Fruit fly (Drosophila melanogaster): ENCODE data around the gene CG31917.

CG31917 gene

dm6 chr2L:4976988-4977551, 33.6 kb downstream of the CG31917 start, which contains the start of the genes Gmd and CG3792 (continued):
- peak; percentile 89 for TF ChIP-seq Atf3 (GFP tag; optimal IDR thresholded peaks at IDR 0.05)
- peak; percentile 95 for TF ChIP-seq klu (GFP tag; IDR thresholded peaks at IDR 0.05)
- TF ChIP-seq CG17361 (GFP tag; IDR thresholded peaks at IDR 0.05), result peak; percentile 98
- peak; percentile 95 for TF ChIP-seq az2 (GFP tag; optimal IDR thresholded peaks at IDR 0.05)
- peak; percentile 96 for TF ChIP-seq CG18764 (GFP tag; optimal IDR thresholded peaks at IDR 0.05)
- peak; percentile 94 for TF ChIP-seq trem (tag; optimal IDR thresholded peaks at IDR 0.05)
- TF ChIP-seq CG8388 (GFP tag; optimal IDR thresholded peaks at IDR 0.05), result peak; percentile 82
- peak; percentile 89 for TF ChIP-seq CG11696 (GFP tag; IDR thresholded peaks at IDR 0.05)
- TF ChIP-seq CG18476 (GFP tag; optimal IDR thresholded peaks at IDR 0.05), result peak; percentile 93
- peak; percentile 89 for TF ChIP-seq CG34224 (GFP tag; IDR thresholded peaks at IDR 0.05; ENCODE audit: partially characterized antibody)
- no peak for TF ChIP-seq bigmax (GFP tag; optimal IDR thresholded peaks at IDR 0.05)
- TF ChIP-seq kni (GFP tag; optimal IDR thresholded peaks at IDR 0.05), result peak; percentile 77
- TF ChIP-seq CG15479 (GFP tag; optimal IDR thresholded peaks at IDR 0.05), result peak; percentile 74
- TF ChIP-seq h (optimal IDR thresholded peaks at IDR 0.05), result no peak
- peak; percentile 63 to 95 for TF ChIP-seq bsh (GFP tag; optimal IDR thresholded peaks at IDR 0.05)
- TF ChIP-seq CG10267 (tag; optimal IDR thresholded peaks at IDR 0.05), result peak; percentile 98
- peak; percentile 92 to 94 for TF ChIP-seq Hr51 (GFP tag; optimal IDR thresholded peaks at IDR 0.05)
- peak; percentile 90 for TF ChIP-seq Dll (GFP tag; IDR thresholded peaks at IDR 0.05; ENCODE audit: partially characterized antibody)
- peak; percentile 96 for TF ChIP-seq Awh (GFP tag; IDR thresholded peaks at IDR 0.05)
- TF ChIP-seq onecut (GFP tag; IDR thresholded peaks at IDR 0.05), result peak; percentile 89
- TF ChIP-seq Camta (GFP tag; optimal IDR thresholded peaks at IDR 0.05), result peak; percentile 96
- TF ChIP-seq CG9817 (tag; optimal IDR thresholded peaks at IDR 0.05), result peak; percentile 92
- peak; percentile 94 for TF ChIP-seq slp2 (GFP tag; optimal IDR thresholded peaks at IDR 0.05)
- peak; percentile 91 for TF ChIP-seq CG10462 (GFP tag; optimal IDR thresholded peaks at IDR 0.05)
- TF ChIP-seq D (optimal IDR thresholded peaks at IDR 0.05), result no peak
- peak; percentile 90 for TF ChIP-seq D (GFP tag; optimal IDR thresholded peaks at IDR 0.05)
- no peak for TF ChIP-seq Trl (optimal IDR thresholded peaks at IDR 0.05)
- TF ChIP-seq Trl (GFP tag; optimal IDR thresholded peaks at IDR 0.05), result peak; percentile 94
- TF ChIP-seq CG4282 (GFP tag; optimal IDR thresholded peaks at IDR 0.05), result peak; percentile 96
- TF ChIP-seq CG32767 (GFP tag; IDR thresholded peaks at IDR 0.05), result peak; percentile 95
- peak; percentile 88 for TF ChIP-seq hb (GFP tag; IDR thresholded peaks at IDR 0.05; ENCODE audit: partially characterized antibody)
- peak; percentile 92 for TF ChIP-seq C15 (GFP tag; IDR thresholded peaks at IDR 0.05)
- TF ChIP-seq ERR (GFP tag; optimal IDR thresholded peaks at IDR 0.05), result peak; percentile 90
- TF ChIP-seq emc (GFP tag; optimal IDR thresholded peaks at IDR 0.05), result peak; percentile 81
- TF ChIP-seq dati (GFP tag; IDR thresholded peaks at IDR 0.05), result peak; percentile 84
- no peak for TF ChIP-seq CG12769 (tag; optimal IDR thresholded peaks at IDR 0.05)
- TF ChIP-seq YL-1 (GFP tag; optimal IDR thresholded peaks at IDR 0.05), result peak; percentile 82
- peak; percentile 78 for TF ChIP-seq Bgb (GFP tag; IDR thresholded peaks at IDR 0.05; ENCODE audit: partially characterized antibody)
- peak; percentile 98 for TF ChIP-seq vvl (GFP tag; IDR thresholded peaks at IDR 0.05)
- peak; percentile 84 for TF ChIP-seq BEAF-32 (GFP tag; optimal IDR thresholded peaks at IDR 0.05)
- peak; percentile 96 for TF ChIP-seq chn (GFP tag; optimal IDR thresholded peaks at IDR 0.05)
- TF ChIP-seq repo (GFP tag; optimal IDR thresholded peaks at IDR 0.05), result peak; percentile 86
- TF ChIP-seq Fer3 (tag; optimal IDR thresholded peaks at IDR 0.05), result peak; percentile 96
- peak; percentile 88 for TF ChIP-seq CG8359 (GFP tag; optimal IDR thresholded peaks at IDR 0.05; ENCODE audit: borderline replicate concordance)
- peak in 1 of 3 experiments; percentile 97 for TF ChIP-seq lola (GFP tag; optimal IDR thresholded peaks at IDR 0.05)
- peak; percentile 86 for TF ChIP-seq Poxn (GFP tag; IDR thresholded peaks at IDR 0.05)
- no peak for TF ChIP-seq dmrt99B (tag; optimal IDR thresholded peaks at IDR 0.05)
- TF ChIP-seq amos (GFP tag; IDR thresholded peaks at IDR 0.05; ENCODE audit: partially characterized antibody), result peak; percentile 76
- TF ChIP-seq Taf1 (GFP tag; IDR thresholded peaks at IDR 0.05), result peak; percentile 95
- TF ChIP-seq ind (GFP tag; optimal IDR thresholded peaks at IDR 0.05), result peak; percentile 97

Measured in whole organism, embryonic.